Worm (Caenorhabditis elegans) whole organism, L2 larva: Measurements from ENCODE around the gene K10C2.2.

Experiments
- R02D3.7 ChIP-seq: fragments of 150-350 bp; optimal IDR thresholded peaks from 2 replicates; lab custom pipeline; 2014; ENCODE audit warnings: missing biosample characterization, missing genetic modification characterization
- ama-1 ChIP-seq: fragments of 150-350 bp; optimal IDR thresholded peaks from 2 replicates; lab custom pipeline; 2018; ENCODE audit warnings: inconsistent platforms
- crh-2 ChIP-seq: sonication (generic microtip); optimal IDR thresholded peaks from 2 replicates; lab custom pipeline; 2017; ENCODE audit warnings: missing biosample characterization, missing genetic modification characterization
- elt-1 ChIP-seq: fragments of 150-350 bp; optimal IDR thresholded peaks from 2 replicates; lab custom pipeline; 2014; ENCODE audit warnings: missing biosample characterization, missing genetic modification characterization
- lin-39 ChIP-seq: fragments of 150-350 bp; optimal IDR thresholded peaks from 2 replicates; lab custom pipeline; 2014; ENCODE audit warnings: missing biosample characterization, missing genetic modification reagents, missing genetic modification characterization
- nhr-237 ChIP-seq: fragments of 150-350 bp; optimal IDR thresholded peaks from 2 replicates; lab custom pipeline; 2014; ENCODE audit warnings: missing biosample characterization, missing genetic modification characterization

- TF ChIP-seq nhr-237 (no peak), ama-1 (lab: Kevin White, UChicago) (no peak), elt-1 (no peak), lin-39 (tag; lab: Kevin White, UChicago) (no peak), crh-2 (tag; lab: Kevin White, UChicago) (no peak), R02D3.7 (tag; lab: Kevin White, UChicago) (no peak)
Observed at ce11 chrX:6437545-6437944, 4.0 kb upstream of the K10C2.2 start, which contains the start of gene K10C2.8.
